Fruit fly (Drosophila melanogaster) whole organism, wandering third instar larva: ENCODE results near the gene Polr2F.

Experiments
- Dfd ChIP-seq: fragments of >200 bp; optimal IDR thresholded peaks from 2 replicates; lab custom pipeline; 2017; ENCODE audit warnings: missing biosample characterization, missing genetic modification characterization
- Hnf4 ChIP-seq: fragments of 200-800 bp; sonication (Bioruptor generic); optimal IDR thresholded peaks from 2 replicates; lab custom pipeline; 2016; ENCODE audit warnings: missing biosample characterization, mild to moderate bottlenecking, missing genetic modification characterization
- Myc ChIP-seq: fragments of >200 bp; optimal IDR thresholded peaks from 2 replicates; lab custom pipeline; 2017
- N ChIP-seq: fragments of >200 bp; optimal IDR thresholded peaks from 2 replicates; lab custom pipeline; 2018; ENCODE audit warnings: missing biosample characterization, missing external identifiers, missing genetic modification characterization
- Vsx2 ChIP-seq: fragments of 200-300, 225-300 bp; sonication (Bioruptor generic); optimal IDR thresholded peaks from 2 replicates; lab custom pipeline; 2018; ENCODE audit warnings: missing biosample characterization, missing genetic modification characterization; ENCODE audit not compliant: partially characterized antibody
- dl ChIP-seq, 2 experiments: fragments of 175-275, 200-275 bp in 1 of 2; fragments of 200-275 bp in 1 of 2; sonication (Bioruptor generic); optimal IDR thresholded peaks; lab custom pipeline; 2018; ENCODE audit warnings: mild to moderate bottlenecking in 2 of 2, missing biosample characterization in 2 of 2, missing genetic modification characterization in 2 of 2, moderate library complexity in 2 of 2; ENCODE audit not compliant: partially characterized antibody in 2 of 2, insufficient read depth in 1 of 2
- dmrt93B ChIP-seq: fragments of 200-800 bp; sonication (Bioruptor generic); optimal IDR thresholded peaks from 2 replicates; lab custom pipeline; 2018; ENCODE audit warnings: missing biosample characterization, mild to moderate bottlenecking, missing genetic modification characterization
- ey ChIP-seq: fragments of 200-800 bp; sonication (Bioruptor generic); optimal IDR thresholded peaks from 2 replicates; lab custom pipeline; 2016; ENCODE audit warnings: missing biosample characterization, missing genetic modification characterization
- foxo ChIP-seq, 2 experiments: fragments of 200-800 bp; sonication (Bioruptor generic); optimal IDR thresholded peaks; 2 replicates in 1 of 2; 3 replicates in 1 of 2; lab custom pipeline; 2016 to 2017; ENCODE audit warnings: missing biosample characterization in 2 of 2, missing genetic modification characterization in 2 of 2
- fru ChIP-seq: fragments of 200-800 bp; sonication (Bioruptor generic); optimal IDR thresholded peaks from 3 replicates; lab custom pipeline; 2016; ENCODE audit warnings: missing biosample characterization, mild to moderate bottlenecking, missing genetic modification characterization
- h ChIP-seq: fragments of 200-800 bp; sonication (Bioruptor generic); optimal IDR thresholded peaks from 3 replicates; lab custom pipeline; 2016; ENCODE audit warnings: missing biosample characterization, mild to moderate bottlenecking, missing genetic modification characterization
- pan ChIP-seq: fragments of >200 bp; optimal IDR thresholded peaks from 2 replicates; lab custom pipeline; 2017
- tai ChIP-seq: sonication (Bioruptor generic); optimal IDR thresholded peaks from 2 replicates; lab custom pipeline; 2016; ENCODE audit warnings: missing biosample characterization, missing genetic modification characterization

- TF ChIP-seq Hnf4 (GFP tag; lab: Kevin White, UChicago) (peak; percentile 96), foxo (GFP tag; optimal IDR thresholded peaks at IDR 0.05; lab: Kevin White, UChicago) (peak; percentile 45 to 96), Myc (lab: Kevin White, UChicago) (no peak), h (peak; percentile 97), dl (GFP tag; optimal IDR thresholded peaks at IDR 0.05; lab: Kevin White, UChicago; ENCODE audit: insufficient read depth in 1 of 2, partially characterized antibody in 2 of 2) (no peak), Dfd (GFP tag; lab: Kevin White, UChicago) (no peak), fru (peak; percentile 94), Vsx2 (no peak), tai (no peak), ey (GFP tag; lab: Kevin White, UChicago) (peak; percentile 96), dmrt93B (GFP tag; lab: Kevin White, UChicago) (no peak), pan (lab: Kevin White, UChicago) (no peak), N (GFP tag; lab: Kevin White, UChicago) (no peak)
Measured at dm6 chr3R:5361681-5362319, 9.8 kb upstream of the Polr2F start.
